Worm (Caenorhabditis elegans) whole organism, L2 larva: ENCODE results near the gene C27D9.1.
A peak's percentile ranks its signal among the peaks of the same experiment; 100 is the strongest.

Experiments
- C34F6.9 ChIP-seq: fragments of 150-350 bp; optimal IDR thresholded peaks from 2 replicates; lab custom pipeline; 2014; ENCODE audit warnings: missing biosample characterization, missing genetic modification characterization
- R02D3.7 ChIP-seq: fragments of 150-350 bp; optimal IDR thresholded peaks from 2 replicates; lab custom pipeline; 2014; ENCODE audit warnings: missing biosample characterization, missing genetic modification characterization
- ZK546.5 ChIP-seq: sonication (generic microtip); optimal IDR thresholded peaks from 2 replicates; lab custom pipeline; 2017; ENCODE audit warnings: missing biosample characterization, missing genetic modification characterization
- alr-1 ChIP-seq: fragments of 150-350 bp; optimal IDR thresholded peaks from 2 replicates; lab custom pipeline; 2014; ENCODE audit warnings: missing biosample characterization, missing genetic modification characterization
- aly-2 ChIP-seq: fragments of 150-350 bp; optimal IDR thresholded peaks from 2 replicates; lab custom pipeline; 2014; ENCODE audit warnings: missing biosample characterization, missing genetic modification characterization
- ama-1 ChIP-seq: fragments of 150-350 bp; optimal IDR thresholded peaks from 2 replicates; lab custom pipeline; 2018; ENCODE audit warnings: inconsistent platforms
- ceh-16 ChIP-seq: fragments of 150-350 bp; optimal IDR thresholded peaks from 2 replicates; lab custom pipeline; 2014; ENCODE audit warnings: missing biosample characterization, missing genetic modification characterization
- ceh-82 ChIP-seq: fragments of 150-350 bp; optimal IDR thresholded peaks from 2 replicates; lab custom pipeline; 2014; ENCODE audit warnings: missing biosample characterization, missing genetic modification characterization
- crh-2 ChIP-seq: sonication (generic microtip); optimal IDR thresholded peaks from 2 replicates; lab custom pipeline; 2017; ENCODE audit warnings: missing biosample characterization, missing genetic modification characterization
- dmd-4 ChIP-seq: sonication (generic microtip); optimal IDR thresholded peaks from 2 replicates; lab custom pipeline; 2017; ENCODE audit warnings: missing biosample characterization, missing genetic modification characterization
- elt-1 ChIP-seq: fragments of 150-350 bp; optimal IDR thresholded peaks from 2 replicates; lab custom pipeline; 2014; ENCODE audit warnings: missing biosample characterization, missing genetic modification characterization
- elt-3 ChIP-seq: sonication (generic microtip); optimal IDR thresholded peaks from 2 replicates; lab custom pipeline; 2017; ENCODE audit warnings: missing biosample characterization, missing genetic modification characterization
- fos-1 ChIP-seq: fragments of 150-350 bp; optimal IDR thresholded peaks from 2 replicates; lab custom pipeline; 2014; ENCODE audit warnings: missing biosample characterization, missing genetic modification characterization
- gmeb-1 ChIP-seq: fragments of 150-350 bp; optimal IDR thresholded peaks from 2 replicates; lab custom pipeline; 2014; ENCODE audit warnings: missing biosample characterization, missing genetic modification characterization
- lin-11 ChIP-seq: fragments of 150-350 bp; sonication (generic microtip); optimal IDR thresholded peaks from 2 replicates; lab custom pipeline; 2014; ENCODE audit warnings: missing biosample characterization, missing genetic modification characterization, inconsistent platforms, mixed read lengths
- lin-13 ChIP-seq: fragments of 150-350 bp; optimal IDR thresholded peaks from 2 replicates; lab custom pipeline; 2014; ENCODE audit warnings: missing biosample characterization, missing genetic modification reagents, missing genetic modification characterization
- lin-39 ChIP-seq: fragments of 150-350 bp; optimal IDR thresholded peaks from 2 replicates; lab custom pipeline; 2014; ENCODE audit warnings: missing biosample characterization, missing genetic modification reagents, missing genetic modification characterization
- lsy-2 ChIP-seq, 2 experiments: fragments of 150-350 bp in 1 of 2; sonication (generic microtip) in 1 of 2; optimal IDR thresholded peaks; 2 replicates each; lab custom pipeline; 2014 to 2017; ENCODE audit warnings: missing biosample characterization in 2 of 2, missing genetic modification characterization in 2 of 2
- mbf-1 ChIP-seq: sonication (generic microtip); optimal IDR thresholded peaks from 2 replicates; lab custom pipeline; 2017; ENCODE audit warnings: missing biosample characterization, missing genetic modification characterization
- nhr-11 ChIP-seq: fragments of 150-350 bp; optimal IDR thresholded peaks from 2 replicates; lab custom pipeline; 2014; ENCODE audit warnings: missing biosample characterization, missing genetic modification characterization
- nhr-21 ChIP-seq: fragments of 150-350 bp; optimal IDR thresholded peaks from 2 replicates; lab custom pipeline; 2014; ENCODE audit warnings: missing biosample characterization, missing genetic modification characterization
- nhr-25 ChIP-seq: fragments of 150-350 bp; sonication (generic microtip); optimal IDR thresholded peaks from 3 replicates; lab custom pipeline; 2014; ENCODE audit warnings: missing biosample characterization, missing genetic modification characterization
- nhr-6 ChIP-seq: fragments of 150-350 bp; optimal IDR thresholded peaks from 2 replicates; lab custom pipeline; 2014; ENCODE audit warnings: missing biosample characterization, missing genetic modification characterization
- nhr-77 ChIP-seq: fragments of 150-350 bp; optimal IDR thresholded peaks from 2 replicates; lab custom pipeline; 2014; ENCODE audit warnings: missing biosample characterization, missing genetic modification characterization
- sem-4 ChIP-seq: fragments of 150-350 bp; optimal IDR thresholded peaks from 2 replicates; lab custom pipeline; 2014; ENCODE audit warnings: missing biosample characterization, missing genetic modification reagents, missing genetic modification characterization
- sma-3 ChIP-seq: sonication (generic microtip); optimal IDR thresholded peaks from 2 replicates; lab custom pipeline; 2016; ENCODE audit warnings: missing genetic modification reagents, missing genetic modification characterization, missing compliant biosample characterization
- sma-9 ChIP-seq, 2 experiments: fragments of 150-350 bp in 1 of 2; sonication (generic microtip) in 1 of 2; optimal IDR thresholded peaks; 2 replicates each; lab custom pipeline; 2014 to 2016; ENCODE audit warnings: missing genetic modification characterization in 2 of 2, mild to moderate bottlenecking in 1 of 2, missing biosample characterization in 1 of 2, missing compliant biosample characterization in 1 of 2, missing genetic modification reagents in 1 of 2, moderate library complexity in 1 of 2
- snpc-4 ChIP-seq: fragments of 150-350 bp; optimal IDR thresholded peaks from 2 replicates; lab custom pipeline; 2014; ENCODE audit warnings: missing biosample characterization, missing genetic modification characterization
- unc-39 ChIP-seq: fragments of 150-350 bp; optimal IDR thresholded peaks from 2 replicates; lab custom pipeline; 2014; ENCODE audit warnings: missing biosample characterization, missing genetic modification characterization
- unc-55 ChIP-seq: fragments of 150-350 bp; sonication (generic microtip); optimal IDR thresholded peaks from 3 replicates; lab custom pipeline; 2014; ENCODE audit warnings: missing biosample characterization, missing genetic modification reagents, missing genetic modification characterization
- unc-62 ChIP-seq: fragments of 150-350 bp; optimal IDR thresholded peaks from 2 replicates; lab custom pipeline; 2014; ENCODE audit warnings: missing biosample characterization, missing genetic modification reagents, missing genetic modification characterization
- ztf-11 ChIP-seq: sonication (generic microtip); optimal IDR thresholded peaks from 2 replicates; lab custom pipeline; 2017; ENCODE audit warnings: missing biosample characterization, missing genetic modification characterization
- ztf-4 ChIP-seq: fragments of 150-350 bp; optimal IDR thresholded peaks from 2 replicates; lab custom pipeline; 2014; ENCODE audit warnings: missing biosample characterization, missing genetic modification characterization

C27D9.1 gene

DNA sequence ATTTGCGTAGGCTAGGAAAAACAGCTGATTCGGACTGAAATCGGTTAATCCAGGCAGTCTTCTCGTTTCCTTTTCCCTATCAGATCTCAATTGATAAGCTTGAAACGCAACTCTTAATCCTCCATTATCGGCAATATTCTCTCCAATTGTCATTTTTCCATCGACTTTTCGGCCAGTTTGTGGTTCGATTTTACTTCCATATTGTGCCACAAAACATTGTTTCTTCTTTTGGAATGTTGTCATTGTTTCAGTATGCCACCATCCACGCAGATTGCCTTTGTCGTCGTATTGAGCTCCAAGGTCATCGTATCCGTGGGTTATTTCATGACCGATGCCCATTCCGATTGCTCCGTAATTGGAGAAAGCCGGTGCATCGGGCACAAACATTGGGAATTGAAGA lies 22.6 kb downstream of the C27D9.1 start:
- TF ChIP-seq ceh-82 (no peak), lin-13 (no peak), R02D3.7 (tag; lab: Kevin White, UChicago) (no peak), snpc-4 (tag; lab: Kevin White, UChicago) (no peak), unc-62 (no peak)

DNA sequence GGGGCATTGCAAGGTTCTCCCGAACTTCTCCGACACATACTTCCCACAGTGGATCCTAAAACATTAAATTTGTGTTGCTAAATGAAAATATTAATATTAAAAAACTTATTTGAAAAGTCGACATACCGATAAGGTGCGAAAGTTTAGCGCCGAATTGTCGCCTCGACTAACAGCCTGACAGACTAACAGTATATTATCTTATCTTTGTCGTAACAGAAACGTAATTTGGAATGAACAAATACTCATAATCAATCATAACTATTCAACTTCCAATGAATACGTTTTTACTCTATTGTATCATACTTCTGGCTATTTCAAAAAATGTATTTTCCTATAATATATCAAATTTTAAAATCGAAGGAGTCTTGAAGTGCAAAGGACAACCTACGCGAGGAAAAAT lies 23.7 kb downstream of the C27D9.1 start, which contains the start of gene F26G1.11:
Gene F26G1.11 (plus strand): TSS at position 205 of the 400 bp plus-strand sequence.
- TF ChIP-seq nhr-21 (tag; lab: Kevin White, UChicago) (no peak), sma-9 (GFP tag; optimal IDR thresholded peaks at IDR 0.05; lab: Kevin White, UChicago) (peak; percentile 18), sma-9 (tag; optimal IDR thresholded peaks at IDR 0.05; lab: Kevin White, UChicago) (no peak), crh-2 (tag; lab: Kevin White, UChicago) (peak; percentile 16), unc-55 (GFP tag; lab: Kevin White, UChicago) (no peak), fos-1 (peak; percentile 90), nhr-6 (tag; lab: Kevin White, UChicago) (no peak), elt-1 (tag; lab: Kevin White, UChicago) (no peak), ztf-11 (tag; lab: Kevin White, UChicago) (no peak)

DNA sequence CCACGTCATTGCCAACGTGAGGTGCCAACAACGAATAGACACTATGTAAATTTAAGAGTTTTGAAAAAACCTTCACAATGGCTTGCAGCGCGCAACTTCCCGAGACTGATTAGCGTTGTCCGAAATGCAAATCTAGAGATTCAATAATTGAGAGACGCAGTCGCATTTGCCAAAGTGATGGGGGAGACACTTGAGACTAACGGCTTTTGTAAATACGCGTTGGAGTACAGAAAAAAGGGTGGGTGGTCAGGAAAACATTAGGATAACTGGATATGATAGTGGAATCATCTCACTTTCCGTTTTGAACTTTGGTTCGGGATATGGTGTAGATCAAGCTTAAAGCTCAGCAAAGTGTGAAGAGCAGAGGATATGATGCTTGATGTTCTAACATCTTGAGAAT lies 26.5 kb downstream of the C27D9.1 start:
- TF ChIP-seq nhr-25: no peak
- no peak for TF ChIP-seq mbf-1

DNA sequence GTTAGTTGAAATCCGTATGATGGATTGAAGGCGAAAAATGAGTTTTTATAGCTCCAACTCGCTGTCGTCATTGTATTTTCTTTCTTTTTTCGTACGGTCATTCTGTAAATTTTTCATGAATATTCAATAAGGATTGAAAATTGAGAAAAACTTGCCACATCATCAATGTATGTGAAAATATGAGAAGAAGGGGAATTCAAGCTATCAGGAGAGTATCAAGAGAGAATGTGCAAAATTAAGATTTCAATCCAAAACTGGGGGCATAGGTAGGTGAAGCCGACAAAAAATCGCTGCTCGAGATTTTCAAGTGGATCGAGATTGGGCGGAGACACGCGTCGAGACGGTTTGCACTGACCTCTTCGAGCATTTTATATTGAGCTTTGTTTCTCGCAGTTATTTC lies 31.2 kb downstream of the C27D9.1 start, which contains the start of gene nep-12:
Gene nep-12 (minus strand): TSS at position 101 of the 400 bp plus-strand sequence.
- TF ChIP-seq mbf-1 (no peak), lsy-2 (tag; optimal IDR thresholded peaks at IDR 0.05; lab: Kevin White, UChicago) (no peak), nhr-77 (tag; lab: Kevin White, UChicago) (no peak), sma-3 (GFP tag; lab: Kevin White, UChicago) (no peak), gmeb-1 (tag; lab: Kevin White, UChicago) (no peak), C34F6.9 (tag; lab: Kevin White, UChicago) (no peak), ztf-11 (tag; lab: Kevin White, UChicago) (no peak), unc-55 (GFP tag; lab: Kevin White, UChicago) (no peak), lin-13 (no peak), dmd-4 (tag; lab: Kevin White, UChicago) (no peak), nhr-25 (no peak), nhr-11 (tag; lab: Kevin White, UChicago) (no peak), crh-2 (tag; lab: Kevin White, UChicago) (no peak)

DNA sequence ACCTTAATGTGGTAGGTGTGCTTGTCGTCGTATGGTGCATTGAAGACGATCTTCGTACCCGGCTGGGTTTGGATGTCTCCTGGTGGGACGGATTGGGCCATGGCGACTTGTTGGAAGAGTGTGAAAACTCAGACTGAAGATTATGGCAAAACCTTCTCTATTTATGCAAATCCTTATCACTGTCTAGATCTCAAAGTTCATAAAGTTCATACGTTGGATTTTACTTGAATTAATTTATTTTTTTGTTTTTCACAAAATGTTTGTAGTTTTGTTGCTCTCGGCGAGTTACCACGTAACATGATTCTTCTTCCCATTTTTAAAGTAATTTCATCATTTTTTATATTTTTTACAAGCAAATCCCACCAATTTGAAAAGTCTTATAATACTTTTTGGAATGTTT lies 33.0 kb downstream of the C27D9.1 start, which contains the start of gene msp-3:
Gene msp-3 (minus strand): TSS at position 101 of the 400 bp plus-strand sequence.
- TF ChIP-seq gmeb-1 (tag; lab: Kevin White, UChicago): no peak
- no peak for TF ChIP-seq ztf-11 (tag; lab: Kevin White, UChicago)
- TF ChIP-seq unc-39 (tag; lab: Kevin White, UChicago): no peak
- TF ChIP-seq aly-2 (tag; lab: Kevin White, UChicago): no peak
- TF ChIP-seq elt-1 (tag; lab: Kevin White, UChicago): no peak
- TF ChIP-seq fos-1: no peak
- no peak for TF ChIP-seq alr-1 (tag; lab: Kevin White, UChicago)
- no peak for TF ChIP-seq dmd-4 (tag; lab: Kevin White, UChicago)
- TF ChIP-seq ztf-4 (tag; lab: Kevin White, UChicago): no peak
- TF ChIP-seq elt-3 (tag; lab: Kevin White, UChicago): no peak
- no peak for TF ChIP-seq ZK546.5 (tag; lab: Kevin White, UChicago)
- TF ChIP-seq lin-11 (tag; lab: Kevin White, UChicago): no peak
- TF ChIP-seq ceh-82: no peak
- no peak for TF ChIP-seq lin-39 (tag; lab: Kevin White, UChicago)
- no peak for TF ChIP-seq sem-4 (tag; lab: Kevin White, UChicago)
- no peak for TF ChIP-seq nhr-6 (tag; lab: Kevin White, UChicago)
- TF ChIP-seq ama-1 (lab: Kevin White, UChicago): no peak
- TF ChIP-seq ceh-16 (tag; lab: Kevin White, UChicago): no peak
- TF ChIP-seq, all 48 proteins: peak for 0
